Fruit fly (Drosophila melanogaster) whole organism, embryonic: ENCODE measurements around the gene CG10063.

Experiments used
- B-H2 ChIP-seq: fragments of 200-800 bp; sonication (Bioruptor generic); optimal IDR thresholded peaks from 2 replicates; lab custom pipeline; 2018; ENCODE audit warnings: missing biosample characterization, mild to moderate bottlenecking, missing genetic modification characterization
- BtbVII ChIP-seq: fragments of 200-800 bp; sonication (Bioruptor generic); optimal IDR thresholded peaks from 3 replicates; lab custom pipeline; 2017; ENCODE audit warnings: missing biosample characterization, mild to moderate bottlenecking, missing genetic modification characterization
- Bteb2 ChIP-seq: fragments of 200-800 bp; sonication (Bioruptor generic); optimal IDR thresholded peaks from 2 replicates; lab custom pipeline; 2016; ENCODE audit warnings: missing biosample characterization, missing genetic modification characterization
- C15 ChIP-seq: fragments of 200-800 bp; sonication (Bioruptor generic); IDR thresholded peaks from 3 replicates; pipeline ENCODE4 v1.3.6; 2022; ENCODE audit warnings: missing biosample characterization, missing genetic modification characterization
- CG10321 ChIP-seq: fragments of 200-800 bp; sonication (Bioruptor generic); IDR thresholded peaks from 2 replicates; pipeline ENCODE4 v1.3.6; 2022; ENCODE audit warnings: missing biosample characterization, missing genetic modification characterization
- CG10543 ChIP-seq: fragments of 200-800 bp; sonication (Bioruptor generic); optimal IDR thresholded peaks from 3 replicates; lab custom pipeline; 2017; ENCODE audit warnings: missing biosample characterization, mild to moderate bottlenecking, missing genetic modification characterization, moderate library complexity
- CG15011 ChIP-seq: fragments of 200-800 bp; sonication (Bioruptor generic); optimal IDR thresholded peaks from 3 replicates; lab custom pipeline; 2018; ENCODE audit warnings: missing biosample characterization, mild to moderate bottlenecking, missing genetic modification characterization
- CG1529 ChIP-seq: fragments of 200-800 bp; sonication (Bioruptor generic); optimal IDR thresholded peaks from 3 replicates; lab custom pipeline; 2018; ENCODE audit warnings: missing biosample characterization, missing genetic modification characterization
- CG15479 ChIP-seq: fragments of 200-800 bp; sonication (Bioruptor generic); optimal IDR thresholded peaks from 3 replicates; lab custom pipeline; 2019; ENCODE audit warnings: missing biosample characterization, mild to moderate bottlenecking, missing genetic modification characterization, moderate library complexity
- CG1647 ChIP-seq: fragments of 200-800 bp; sonication (Bioruptor generic); optimal IDR thresholded peaks from 3 replicates; lab custom pipeline; 2016; ENCODE audit warnings: missing biosample characterization, missing genetic modification characterization
- CG17361 ChIP-seq: fragments of 200-800 bp; sonication (Bioruptor generic); IDR thresholded peaks from 3 replicates; pipeline ENCODE4 v1.3.6; 2022; ENCODE audit warnings: missing biosample characterization, missing genetic modification characterization
- CG2199 ChIP-seq: fragments of 200-800 bp; sonication (Bioruptor generic); IDR thresholded peaks from 3 replicates; pipeline ENCODE4 v1.3.6; 2022; ENCODE audit warnings: missing biosample characterization, missing genetic modification characterization
- CG2678 ChIP-seq: fragments of 200-800 bp; sonication (Bioruptor generic); optimal IDR thresholded peaks from 3 replicates; lab custom pipeline; 2019; ENCODE audit warnings: missing biosample characterization, mild to moderate bottlenecking, missing genetic modification characterization, moderate library complexity
- CG2712 ChIP-seq: fragments of 200-800 bp; optimal IDR thresholded peaks from 3 replicates; lab custom pipeline; 2019; ENCODE audit warnings: missing biosample characterization, mild to moderate bottlenecking, missing genetic modification characterization, moderate library complexity
- CG34376 ChIP-seq: fragments of 200-800 bp; sonication (Bioruptor generic); optimal IDR thresholded peaks from 2 replicates; lab custom pipeline; 2018; ENCODE audit warnings: missing biosample characterization, mild to moderate bottlenecking, missing genetic modification characterization
- CG4360 ChIP-seq: fragments of 200-800 bp; sonication (Bioruptor generic); IDR thresholded peaks from 2 replicates; pipeline ENCODE4 v1.3.6; 2022; ENCODE audit warnings: missing biosample characterization, missing genetic modification characterization
- CG4730 ChIP-seq: fragments of 200-800 bp; sonication (Bioruptor generic); IDR thresholded peaks from 2 replicates; pipeline ENCODE4 v1.3.6; 2022; ENCODE audit warnings: missing biosample characterization, missing genetic modification characterization
- CG7271 ChIP-seq: fragments of 200-800 bp; sonication (Bioruptor generic); optimal IDR thresholded peaks from 2 replicates; lab custom pipeline; 2018; ENCODE audit warnings: missing biosample characterization, mild to moderate bottlenecking, missing genetic modification characterization, moderate library complexity
- CG7372 ChIP-seq: fragments of 200-800 bp; sonication (Bioruptor generic); IDR thresholded peaks from 2 replicates; pipeline ENCODE4 v1.3.6; 2022; ENCODE audit warnings: missing biosample characterization, missing genetic modification characterization
- CG7839 ChIP-seq: fragments of 200-800 bp; sonication (Bioruptor generic); optimal IDR thresholded peaks from 3 replicates; lab custom pipeline; 2018; ENCODE audit warnings: missing biosample characterization, mild to moderate bottlenecking, missing genetic modification characterization, moderate library complexity
- CG8089 ChIP-seq: fragments of 200-800 bp; sonication (Bioruptor generic); optimal IDR thresholded peaks from 3 replicates; lab custom pipeline; 2016; ENCODE audit warnings: missing biosample characterization, missing genetic modification characterization
- CG8944 ChIP-seq: fragments of 200-800 bp; sonication (Bioruptor generic); optimal IDR thresholded peaks from 3 replicates; lab custom pipeline; 2016; ENCODE audit warnings: missing biosample characterization, missing genetic modification characterization
- Camta ChIP-seq: fragments of 200-800 bp; sonication (Bioruptor generic); optimal IDR thresholded peaks from 2 replicates; lab custom pipeline; 2016; ENCODE audit warnings: missing biosample characterization, missing genetic modification characterization
- CrebB ChIP-seq: fragments of 200-800 bp; sonication (Bioruptor generic); optimal IDR thresholded peaks from 3 replicates; lab custom pipeline; 2018; ENCODE audit warnings: missing biosample characterization, mild to moderate bottlenecking, missing genetic modification characterization
- Dbx ChIP-seq: fragments of 200-800 bp; sonication (Bioruptor generic); IDR thresholded peaks from 3 replicates; pipeline ENCODE4 v1.3.6; 2022; ENCODE audit warnings: missing biosample characterization, missing genetic modification characterization
- E2f1 ChIP-seq: fragments of 200-800 bp; sonication (Bioruptor generic); IDR thresholded peaks from 2 replicates; pipeline ENCODE4 v1.3.6; 2022; ENCODE audit warnings: missing biosample characterization, missing genetic modification characterization
- Hmr ChIP-seq: fragments of 200-800 bp; sonication (Bioruptor generic); optimal IDR thresholded peaks from 3 replicates; lab custom pipeline; 2017; ENCODE audit warnings: mild to moderate bottlenecking, missing biosample characterization, missing genetic modification reagents, missing genetic modification characterization
- Nf-YB ChIP-seq: fragments of 200-800 bp; sonication (Bioruptor generic); optimal IDR thresholded peaks from 3 replicates; lab custom pipeline; 2019; ENCODE audit warnings: missing biosample characterization, mild to moderate bottlenecking, missing genetic modification characterization, moderate library complexity
- Nf-YC ChIP-seq: fragments of 200-800 bp; optimal IDR thresholded peaks from 3 replicates; lab custom pipeline; 2019; ENCODE audit warnings: missing biosample characterization, mild to moderate bottlenecking, missing genetic modification characterization, moderate library complexity
- Sox100B ChIP-seq: fragments of 200-800 bp; sonication (Bioruptor generic); optimal IDR thresholded peaks from 3 replicates; lab custom pipeline; 2018; ENCODE audit warnings: missing biosample characterization, mild to moderate bottlenecking, missing genetic modification characterization
- Sox102F ChIP-seq: fragments of 200-800 bp; sonication (Bioruptor generic); optimal IDR thresholded peaks from 2 replicates; lab custom pipeline; 2018; ENCODE audit warnings: missing biosample characterization, mild to moderate bottlenecking, missing genetic modification characterization, moderate library complexity
- Ssrp ChIP-seq: fragments of 200-800 bp; sonication (Bioruptor generic); optimal IDR thresholded peaks from 2 replicates; lab custom pipeline; 2018; ENCODE audit warnings: missing biosample characterization, mild to moderate bottlenecking, missing genetic modification characterization, moderate library complexity
- TFAM ChIP-seq: fragments of 200-800 bp; sonication (Bioruptor generic); optimal IDR thresholded peaks from 2 replicates; lab custom pipeline; 2017; ENCODE audit warnings: missing biosample characterization, missing genetic modification characterization, inconsistent platforms
- ab ChIP-seq: fragments of 200-800 bp; sonication (Bioruptor generic); optimal IDR thresholded peaks from 2 replicates; lab custom pipeline; 2016; ENCODE audit warnings: missing biosample characterization, missing genetic modification characterization
- ac ChIP-seq: fragments of 200-800 bp; sonication (Bioruptor generic); optimal IDR thresholded peaks from 3 replicates; lab custom pipeline; 2017; ENCODE audit warnings: missing biosample characterization, mild to moderate bottlenecking, missing genetic modification characterization
- ap ChIP-seq: fragments of 200-800 bp; sonication (Bioruptor generic); IDR thresholded peaks from 2 replicates; pipeline ENCODE4 v1.3.6; 2022; ENCODE audit warnings: missing biosample characterization, missing genetic modification characterization
- cwo ChIP-seq: fragments of 200-800 bp; sonication (Bioruptor generic); optimal IDR thresholded peaks from 3 replicates; lab custom pipeline; 2017; ENCODE audit warnings: missing biosample characterization, missing genetic modification characterization, mild to moderate bottlenecking, moderate library complexity, missing genetic modification reagents
- dmrt99B ChIP-seq: fragments of 200-800 bp; sonication (Bioruptor generic); optimal IDR thresholded peaks from 2 replicates; lab custom pipeline; 2018; ENCODE audit warnings: missing biosample characterization, mild to moderate bottlenecking, missing genetic modification characterization, moderate library complexity
- esg ChIP-seq: fragments of 200-800 bp; sonication (Bioruptor generic); conservative IDR thresholded peaks from 2 replicates; pipeline ENCODE4 v1.3.6; 2022; ENCODE audit warnings: missing biosample characterization, missing genetic modification characterization
- fd64A ChIP-seq: fragments of 200-800 bp; sonication (Bioruptor generic); optimal IDR thresholded peaks from 3 replicates; lab custom pipeline; 2018; ENCODE audit warnings: missing biosample characterization, mild to moderate bottlenecking, missing genetic modification characterization
- fru ChIP-seq: fragments of >200 bp; optimal IDR thresholded peaks from 2 replicates; lab custom pipeline; 2017
- ftz-f1 ChIP-seq: fragments of 200-800 bp; sonication (Bioruptor generic); optimal IDR thresholded peaks from 2 replicates; lab custom pipeline; 2016; ENCODE audit warnings: missing biosample characterization, missing genetic modification characterization
- klu ChIP-seq: fragments of 200-800 bp; sonication (Bioruptor generic); IDR thresholded peaks from 2 replicates; pipeline ENCODE4 v1.3.6; 2022; ENCODE audit warnings: missing biosample characterization, missing genetic modification characterization
- lola ChIP-seq, 3 experiments: fragments of >200 bp in 2 of 3; fragments of 200-800 bp in 1 of 3; sonication (Bioruptor generic) in 1 of 3; optimal IDR thresholded peaks; 2 replicates each; lab custom pipeline; 2017 to 2019; ENCODE audit warnings: missing biosample characterization in 3 of 3, missing genetic modification characterization in 3 of 3, mild to moderate bottlenecking in 1 of 3, moderate library complexity in 1 of 3
- mam ChIP-seq: fragments of 200-800 bp; sonication (Bioruptor generic); optimal IDR thresholded peaks from 3 replicates; lab custom pipeline; 2016; ENCODE audit warnings: missing biosample characterization, missing genetic modification characterization
- psq ChIP-seq: fragments of 200-800 bp; sonication (Bioruptor generic); optimal IDR thresholded peaks from 2 replicates; lab custom pipeline; 2017; ENCODE audit warnings: missing biosample characterization, missing genetic modification characterization
- row ChIP-seq: fragments of 200-800 bp; sonication (Bioruptor generic); IDR thresholded peaks from 3 replicates; pipeline ENCODE4 v1.3.6; 2022; ENCODE audit warnings: missing biosample characterization, missing genetic modification characterization
- sd ChIP-seq: fragments of 200-800 bp; sonication (Bioruptor generic); optimal IDR thresholded peaks from 3 replicates; lab custom pipeline; 2018; ENCODE audit warnings: missing biosample characterization, mild to moderate bottlenecking, missing genetic modification characterization, moderate library complexity
- seq ChIP-seq: fragments of 200-800 bp; sonication (Bioruptor generic); IDR thresholded peaks from 2 replicates; pipeline ENCODE4 v1.3.6; 2022; ENCODE audit warnings: missing biosample characterization, missing genetic modification characterization
- twi ChIP-seq: fragments of 200-800 bp; optimal IDR thresholded peaks from 2 replicates; lab custom pipeline; 2019; ENCODE audit warnings: missing biosample characterization, mild to moderate bottlenecking, missing genetic modification characterization, moderate library complexity
- zfh2 ChIP-seq: fragments of 200-800 bp; sonication (Bioruptor generic); optimal IDR thresholded peaks from 2 replicates; lab custom pipeline; 2016; ENCODE audit warnings: missing biosample characterization, missing genetic modification characterization

CG10063 gene

DNA sequence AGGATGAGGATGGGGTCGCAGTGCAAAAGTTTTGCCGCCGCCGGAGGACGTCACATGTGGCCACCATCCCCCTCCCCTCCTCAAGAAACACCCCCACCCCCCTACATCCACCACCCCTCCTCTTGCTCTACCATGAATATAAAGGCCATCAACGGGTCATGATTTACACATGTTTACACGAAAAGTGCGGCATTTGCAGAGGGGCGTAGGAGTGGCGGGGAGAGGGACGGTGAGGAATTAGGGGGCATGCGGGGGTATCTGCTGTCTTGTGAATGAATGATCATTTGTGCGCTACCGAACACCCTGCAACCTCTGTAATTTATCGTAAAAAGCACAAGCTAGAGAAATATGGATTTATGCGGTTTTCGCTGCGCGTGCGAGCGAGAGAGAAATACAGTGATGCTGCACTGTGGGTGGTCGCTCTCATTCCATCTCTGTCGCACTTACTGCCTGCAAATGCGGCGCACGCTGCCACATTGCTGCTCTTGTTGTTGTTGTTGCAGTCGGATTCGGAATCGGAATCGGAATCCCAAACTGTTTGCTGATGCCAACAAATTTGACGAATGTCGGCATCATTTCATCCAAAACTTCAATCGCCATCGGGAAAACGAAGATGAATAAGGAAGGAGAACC is 9.0 kb upstream of the CG10063 start (continued):
- TF ChIP-seq Nf-YB (GFP tag; lab: Kevin White, UChicago) (peak; percentile 10), CG10321 (GFP tag; lab: Robert Waterston, UW) (peak; percentile 81), zfh2 (GFP tag; lab: Kevin White, UChicago) (no peak), ac (GFP tag; lab: Kevin White, UChicago) (no peak), sd (tag; lab: Kevin White, UChicago) (peak; percentile 10), esg (GFP tag; lab: Robert Waterston, UW) (no peak), CG4730 (GFP tag; lab: Robert Waterston, UW) (no peak), CG2199 (0 out of 3 replicates have a peak, but pooled peaks have one; percentile 52), fru (no peak), CG15479 (GFP tag; lab: Kevin White, UChicago) (no peak), CG10543 (peak; percentile 38), twi (tag; lab: Kevin White, UChicago) (peak; percentile 79), Nf-YC (tag; lab: Kevin White, UChicago) (peak; percentile 13), CG4360 (peak; percentile 95), CG34376 (GFP tag; lab: Kevin White, UChicago) (no peak), CG7372 (no peak), CG17361 (GFP tag; lab: Robert Waterston, UW) (no peak), CG1529 (GFP tag; lab: Kevin White, UChicago) (no peak), E2f1 (GFP tag; lab: Robert Waterston, UW) (no peak), ftz-f1 (GFP tag; lab: Kevin White, UChicago) (no peak), mam (GFP tag; lab: Kevin White, UChicago) (no peak), CG15011 (no peak), CG1647 (GFP tag; lab: Kevin White, UChicago) (no peak), Camta (GFP tag; lab: Kevin White, UChicago) (no peak), CG8944 (GFP tag; lab: Kevin White, UChicago) (no peak), Hmr (GFP tag; lab: Kevin White, UChicago) (no peak), TFAM (GFP tag; lab: Kevin White, UChicago) (no peak), C15 (GFP tag; lab: Robert Waterston, UW) (no peak), cwo (GFP tag; lab: Kevin White, UChicago) (peak; percentile 53), CG2678 (tag; lab: Kevin White, UChicago) (no peak), klu (GFP tag; lab: Robert Waterston, UW) (no peak), ap (GFP tag; lab: Robert Waterston, UW) (no peak)

DNA sequence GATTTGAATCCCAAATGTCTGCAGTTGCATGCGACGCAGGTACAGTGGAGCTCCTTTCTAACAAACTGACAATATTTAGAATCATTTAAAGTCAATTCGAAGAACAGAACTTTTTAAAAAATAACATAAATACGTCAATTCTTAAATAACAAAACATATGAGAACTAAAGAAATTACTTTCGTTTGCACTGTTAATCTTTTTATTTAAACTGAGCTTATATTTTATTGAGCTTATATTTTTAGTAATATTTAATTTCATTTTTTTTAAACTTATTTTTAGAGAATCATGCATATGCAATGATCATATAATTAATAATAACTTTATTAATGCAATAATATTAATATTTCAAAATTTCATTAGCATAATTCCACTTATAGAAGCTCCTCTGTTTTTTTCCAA is 8.3 kb upstream of the CG10063 start:
- TF ChIP-seq CG8089 (GFP tag; lab: Kevin White, UChicago) (no peak), lola (GFP tag; optimal IDR thresholded peaks at IDR 0.05; lab: Kevin White, UChicago) (peak in 1 of 3 experiments; percentile 14), psq (GFP tag; lab: Kevin White, UChicago) (no peak), Sox102F (peak; percentile 12), Bteb2 (GFP tag; lab: Kevin White, UChicago) (no peak), seq (GFP tag; lab: Robert Waterston, UW) (no peak), CrebB (tag; lab: Kevin White, UChicago) (no peak), fd64A (GFP tag; lab: Kevin White, UChicago) (no peak), CG7271 (tag; lab: Kevin White, UChicago) (no peak), row (GFP tag; lab: Robert Waterston, UW) (0 out of 3 replicates have a peak, but pooled peaks have one; percentile 10), Ssrp (tag; lab: Kevin White, UChicago) (peak; percentile 13), ab (GFP tag; lab: Kevin White, UChicago) (no peak), CG2678 (tag; lab: Kevin White, UChicago) (peak; percentile 10), CG17361 (GFP tag; lab: Robert Waterston, UW) (peak; percentile 27; the same call in 1 of the 3 replicates), dmrt99B (tag; lab: Kevin White, UChicago) (peak; percentile 6), CG1647 (GFP tag; lab: Kevin White, UChicago) (no peak), Sox100B (GFP tag; lab: Kevin White, UChicago) (peak; percentile 9), CG7839 (peak; percentile 4), CG2712 (tag; lab: Kevin White, UChicago) (peak; percentile 51), Dbx (GFP tag; lab: Robert Waterston, UW) (no peak), BtbVII (GFP tag; lab: Kevin White, UChicago) (no peak), B-H2 (GFP tag; lab: Kevin White, UChicago) (no peak)
